Worm (Caenorhabditis elegans) whole organism, L3 larva: ENCODE data around the gene exos-7.

Experiments
- R02D3.7 ChIP-seq: fragments of 150-350 bp; optimal IDR thresholded peaks from 2 replicates; lab custom pipeline; 2014; ENCODE audit warnings: missing biosample characterization, missing genetic modification characterization
- ZK546.5 ChIP-seq: sonication (generic microtip); optimal IDR thresholded peaks from 2 replicates; lab custom pipeline; 2017; ENCODE audit warnings: missing biosample characterization, missing genetic modification characterization
- ama-1 ChIP-seq: fragments of 150-350 bp; optimal IDR thresholded peaks from 2 replicates; lab custom pipeline; 2018
- ceh-9 ChIP-seq: sonication (generic microtip); optimal IDR thresholded peaks from 2 replicates; lab custom pipeline; 2018; ENCODE audit warnings: missing biosample characterization, missing genetic modification characterization
- daf-12 ChIP-seq: fragments of 150-350 bp; optimal IDR thresholded peaks from 2 replicates; lab custom pipeline; 2014; ENCODE audit warnings: missing biosample characterization, missing genetic modification reagents, missing genetic modification characterization
- egl-27 ChIP-seq: sonication (generic microtip); optimal IDR thresholded peaks from 4 replicates; lab custom pipeline; 2017; ENCODE audit warnings: missing biosample characterization, missing genetic modification reagents, missing genetic modification characterization
- egl-5 ChIP-seq: fragments of 150-350 bp; optimal IDR thresholded peaks from 2 replicates; lab custom pipeline; 2017; ENCODE audit warnings: missing biosample characterization, missing genetic modification reagents, missing genetic modification characterization, inconsistent platforms
- elt-1 ChIP-seq: fragments of 150-350 bp; optimal IDR thresholded peaks from 2 replicates; lab custom pipeline; 2014; ENCODE audit warnings: missing biosample characterization, missing genetic modification characterization
- elt-2 ChIP-seq: sonication (generic microtip); optimal IDR thresholded peaks from 2 replicates; lab custom pipeline; 2016; ENCODE audit warnings: missing genetic modification reagents, mild to moderate bottlenecking, missing genetic modification characterization, missing compliant biosample characterization
- eor-1 ChIP-seq, 2 experiments: fragments of 150-350 bp; optimal IDR thresholded peaks; 2 replicates each; lab custom pipeline; 2014 to 2018; ENCODE audit warnings: missing biosample characterization in 2 of 2, missing genetic modification characterization in 2 of 2
- fkh-2 ChIP-seq: fragments of 150-350 bp; optimal IDR thresholded peaks from 2 replicates; lab custom pipeline; 2014; ENCODE audit warnings: missing biosample characterization, missing genetic modification reagents, missing genetic modification characterization
- hmg-11 ChIP-seq: sonication (generic microtip); optimal IDR thresholded peaks from 2 replicates; lab custom pipeline; 2016; ENCODE audit warnings: missing genetic modification characterization, missing compliant biosample characterization
- jun-1 ChIP-seq: fragments of 150-350 bp; optimal IDR thresholded peaks from 2 replicates; lab custom pipeline; 2014; ENCODE audit warnings: missing biosample characterization, missing genetic modification reagents, missing genetic modification characterization
- lin-39 ChIP-seq: fragments of 150-350 bp; optimal IDR thresholded peaks from 2 replicates; lab custom pipeline; 2018; ENCODE audit warnings: missing biosample characterization, missing genetic modification reagents, missing genetic modification characterization
- mdl-1 ChIP-seq: fragments of 150-350 bp; optimal IDR thresholded peaks from 2 replicates; lab custom pipeline; 2014; ENCODE audit warnings: missing biosample characterization, missing genetic modification characterization
- mml-1 ChIP-seq: fragments of 150-350 bp; sonication (generic microtip); optimal IDR thresholded peaks from 3 replicates; lab custom pipeline; 2014; ENCODE audit warnings: missing biosample characterization, missing genetic modification characterization
- nfya-1 ChIP-seq: sonication (generic microtip); optimal IDR thresholded peaks from 2 replicates; lab custom pipeline; 2017; ENCODE audit warnings: missing genetic modification characterization, mild to moderate bottlenecking, missing compliant biosample characterization, antibody characterized with exemption, moderate library complexity; ENCODE audit not compliant: insufficient read depth
- nhr-23 ChIP-seq: fragments of 150-350 bp; optimal IDR thresholded peaks from 2 replicates; lab custom pipeline; 2014; ENCODE audit warnings: missing biosample characterization, missing genetic modification reagents, missing genetic modification characterization
- nhr-25 ChIP-seq: sonication (generic microtip); optimal IDR thresholded peaks from 2 replicates; lab custom pipeline; 2017; ENCODE audit warnings: missing biosample characterization, missing genetic modification characterization
- nhr-28 ChIP-seq: fragments of 150-350 bp; optimal IDR thresholded peaks from 2 replicates; lab custom pipeline; 2014; ENCODE audit warnings: missing biosample characterization, missing genetic modification characterization
- nhr-43 ChIP-seq: sonication (generic microtip); optimal IDR thresholded peaks from 2 replicates; lab custom pipeline; 2016; ENCODE audit warnings: mild to moderate bottlenecking, missing genetic modification characterization, missing compliant biosample characterization; ENCODE audit not compliant: poor library complexity, severe bottlenecking
- nhr-67 ChIP-seq: fragments of 150-350 bp; optimal IDR thresholded peaks from 2 replicates; lab custom pipeline; 2014; ENCODE audit warnings: missing biosample characterization, missing genetic modification characterization
- nhr-76 ChIP-seq: fragments of 150-350 bp; sonication (generic microtip); optimal IDR thresholded peaks from 5 replicates; lab custom pipeline; 2014; ENCODE audit warnings: missing biosample characterization, missing genetic modification characterization
- pha-4 ChIP-seq: fragments of 150-350 bp; optimal IDR thresholded peaks from 2 replicates; lab custom pipeline; 2014; ENCODE audit warnings: missing biosample characterization, missing genetic modification reagents, missing genetic modification characterization
- pqm-1 ChIP-seq: fragments of 150-350 bp; optimal IDR thresholded peaks from 2 replicates; lab custom pipeline; 2017; ENCODE audit warnings: missing biosample characterization, missing genetic modification characterization, inconsistent platforms
- skn-1 ChIP-seq: fragments of 150-350 bp; optimal IDR thresholded peaks from 2 replicates; lab custom pipeline; 2014; ENCODE audit warnings: missing biosample characterization, missing genetic modification characterization
- snpc-4 ChIP-seq: fragments of 150-350 bp; optimal IDR thresholded peaks from 2 replicates; lab custom pipeline; 2014; ENCODE audit warnings: missing biosample characterization, missing genetic modification characterization
- tbx-2 ChIP-seq: sonication (generic microtip); optimal IDR thresholded peaks from 2 replicates; lab custom pipeline; 2016; ENCODE audit warnings: mild to moderate bottlenecking, missing genetic modification characterization, missing compliant biosample characterization
- unc-39 ChIP-seq: sonication (generic microtip); optimal IDR thresholded peaks from 4 replicates; lab custom pipeline; 2017; ENCODE audit warnings: missing biosample characterization, missing genetic modification characterization
- zag-1 ChIP-seq: fragments of 150-350 bp; optimal IDR thresholded peaks from 2 replicates; lab custom pipeline; 2014; ENCODE audit warnings: missing biosample characterization, missing genetic modification characterization
- ztf-4 ChIP-seq: fragments of 150-350 bp; optimal IDR thresholded peaks from 2 replicates; lab custom pipeline; 2014; ENCODE audit warnings: missing biosample characterization, missing genetic modification characterization

Gene exos-7

ce11 chrV:20847743-20848229 is 9.1 kb downstream of the exos-7 start:
- TF ChIP-seq egl-5 (tag; lab: Kevin White, UChicago) (no peak), eor-1 (tag; optimal IDR thresholded peaks at IDR 0.05; lab: Kevin White, UChicago) (no peak), hmg-11 (tag; lab: Kevin White, UChicago) (no peak), nhr-43 (peak; percentile 22), mdl-1 (tag; lab: Kevin White, UChicago) (no peak), pqm-1 (tag; lab: Kevin White, UChicago) (no peak), nhr-67 (tag; lab: Kevin White, UChicago) (no peak), ztf-4 (tag; lab: Kevin White, UChicago) (peak; percentile 35), ama-1 (lab: Kevin White, UChicago) (peak; percentile 88), pha-4 (tag; lab: Kevin White, UChicago) (peak; percentile 13), tbx-2 (peak; percentile 12)

- TF ChIP-seq nhr-28 (tag; lab: Kevin White, UChicago) (no peak), egl-5 (tag; lab: Kevin White, UChicago) (peak; percentile 14)
These were observed 11.9 kb downstream of the exos-7 start, which contains the start of gene clec-264 for ce11 chrV:20850580-20850979. Gene clec-264 (minus strand): TSS chrV:20850701.

- TF ChIP-seq R02D3.7: no peak
- TF ChIP-seq pqm-1 (tag; lab: Kevin White, UChicago): no peak
- no peak for TF ChIP-seq elt-2
- TF ChIP-seq egl-5 (tag; lab: Kevin White, UChicago): no peak
- TF ChIP-seq snpc-4 (tag; lab: Kevin White, UChicago): peak; percentile 45
- TF ChIP-seq nhr-43: peak; percentile 65
- TF ChIP-seq egl-27 (tag; lab: Kevin White, UChicago): no peak
- no peak for TF ChIP-seq ZK546.5 (tag; lab: Kevin White, UChicago)
- peak; percentile 59 for TF ChIP-seq nfya-1
- TF ChIP-seq tbx-2: no peak
- TF ChIP-seq nhr-76 (tag; lab: Kevin White, UChicago): no peak
- TF ChIP-seq mml-1 (tag; lab: Kevin White, UChicago): no peak
- no peak for TF ChIP-seq ztf-4 (tag; lab: Kevin White, UChicago)
- peak; percentile 13 for TF ChIP-seq lin-39 (tag; lab: Kevin White, UChicago)
- no peak for TF ChIP-seq jun-1 (tag; lab: Kevin White, UChicago)
- TF ChIP-seq hmg-11 (tag; lab: Kevin White, UChicago): peak; percentile 85
- no peak for TF ChIP-seq skn-1
- no peak for TF ChIP-seq zag-1 (tag; lab: Kevin White, UChicago)
- TF ChIP-seq nhr-25 (tag; lab: Kevin White, UChicago): no peak
- TF ChIP-seq daf-12 (tag; lab: Kevin White, UChicago): no peak
- TF ChIP-seq nhr-23 (tag; lab: Kevin White, UChicago): peak; percentile 52
- no peak for TF ChIP-seq nhr-67 (tag; lab: Kevin White, UChicago)
- no peak for TF ChIP-seq nhr-28 (tag; lab: Kevin White, UChicago)
- no peak for TF ChIP-seq fkh-2
These were observed 13.3 kb downstream of the exos-7 start, which contains the start of gene ndua-1 for ce11 chrV:20851847-20852386. Gene ndua-1 (minus strand): TSS chrV:20851897.

- TF ChIP-seq nhr-43 (no peak), elt-1 (tag; lab: Kevin White, UChicago) (no peak), mdl-1 (tag; lab: Kevin White, UChicago) (no peak), tbx-2 (no peak), nhr-23 (tag; lab: Kevin White, UChicago) (no peak), ceh-9 (tag; lab: Kevin White, UChicago) (no peak), nhr-25 (tag; lab: Kevin White, UChicago) (no peak), elt-2 (peak; percentile 44), unc-39 (no peak)
These were observed 15.0 kb downstream of the exos-7 start, which contains the start of gene F31D4.5 for ce11 chrV:20853581-20854161. Gene F31D4.5 (plus strand): TSS chrV:20854071.

- TF ChIP-seq egl-27 (tag; lab: Kevin White, UChicago) (no peak), zag-1 (tag; lab: Kevin White, UChicago) (no peak), pha-4 (tag; lab: Kevin White, UChicago) (no peak), nhr-25 (tag; lab: Kevin White, UChicago) (peak; percentile 55), unc-39 (no peak)
These were observed 22.4 kb downstream of the exos-7 start, which contains the start of gene try-4 for ce11 chrV:20861080-20861479. Gene try-4 (minus strand): TSS chrV:20861153.
